Worm (Caenorhabditis elegans) whole organism, young adult: ENCODE data around the gene srh-299.

ENCODE experiments used
- B0019.2 ChIP-seq: fragments of 200-800 bp; sonication (Bioruptor generic); conservative IDR thresholded peaks from 2 replicates; pipeline ENCODE4 v1.3.6; 2022; ENCODE audit warnings: missing genetic modification reagents, missing genetic modification characterization, missing compliant biosample characterization
- B0035.1 ChIP-seq: sonication (generic microtip); optimal IDR thresholded peaks from 2 replicates; lab custom pipeline; 2016; ENCODE audit warnings: missing genetic modification characterization, mild to moderate bottlenecking, missing compliant biosample characterization, missing genotype, missing genetic modification reagents
- B0336.3 ChIP-seq: fragments of 200-800 bp; sonication (Bioruptor generic); IDR thresholded peaks from 2 replicates; pipeline ENCODE4 v1.3.6; 2022; ENCODE audit warnings: missing genetic modification characterization, missing compliant biosample characterization
- F49E8.2 ChIP-seq: sonication (generic microtip); optimal IDR thresholded peaks from 3 replicates; lab custom pipeline; 2017; ENCODE audit warnings: missing genetic modification characterization, mild to moderate bottlenecking, missing compliant biosample characterization, antibody characterized with exemption, moderate library complexity; ENCODE audit not compliant: insufficient read depth
- K11D2.4 ChIP-seq: fragments of 200-800 bp; sonication (Bioruptor generic); IDR thresholded peaks from 2 replicates; pipeline ENCODE4 v1.3.6; 2022; ENCODE audit warnings: missing genetic modification reagents, missing genetic modification characterization, missing compliant biosample characterization
- T07F8.4 ChIP-seq: sonication (generic microtip); optimal IDR thresholded peaks from 2 replicates; lab custom pipeline; 2016; ENCODE audit warnings: mild to moderate bottlenecking, missing genetic modification characterization, moderate library complexity, missing compliant biosample characterization
- Y67H2A.10 ChIP-seq: fragments of 200-800 bp; sonication (Bioruptor generic); conservative IDR thresholded peaks from 2 replicates; pipeline ENCODE4 v1.3.6; 2022; ENCODE audit warnings: missing genetic modification reagents, missing genetic modification characterization, missing compliant biosample characterization
- Y95B8A.8 ChIP-seq: fragments of 200-800 bp; sonication (Bioruptor generic); IDR thresholded peaks from 2 replicates; pipeline ENCODE4 v1.3.6; 2022; ENCODE audit warnings: missing genetic modification reagents, missing genetic modification characterization, missing compliant biosample characterization
- aptf-2 ChIP-seq: fragments of 200-800 bp; sonication (Bioruptor generic); conservative IDR thresholded peaks from 2 replicates; pipeline ENCODE4 v1.3.6; 2022; ENCODE audit warnings: missing genetic modification reagents, missing genetic modification characterization, missing compliant biosample characterization
- atf-7 ChIP-seq: sonication (generic microtip); optimal IDR thresholded peaks from 2 replicates; lab custom pipeline; 2017; ENCODE audit warnings: mild to moderate bottlenecking, missing genetic modification characterization, missing compliant biosample characterization
- attf-6 ChIP-seq: fragments of 200-800 bp; sonication (Bioruptor generic); IDR thresholded peaks from 2 replicates; pipeline ENCODE4 v1.3.6; 2022; ENCODE audit warnings: missing genetic modification reagents, missing genetic modification characterization, missing compliant biosample characterization
- bed-2 ChIP-seq: fragments of 200-800 bp; sonication (Bioruptor generic); IDR thresholded peaks from 2 replicates; pipeline ENCODE4 v1.3.6; 2022; ENCODE audit warnings: missing genetic modification reagents, missing genetic modification characterization, missing compliant biosample characterization
- cebp-1 ChIP-seq, 2 experiments: fragments of 200-800 bp in 1 of 2; sonication (Bioruptor generic) in 1 of 2; sonication (generic microtip) in 1 of 2; IDR thresholded peaks in 1 of 2; optimal IDR thresholded peaks in 1 of 2; 2 replicates each; pipeline versions ENCODE4 v1.3.6 to Lab custom; 2017 to 2022; ENCODE audit warnings: missing compliant biosample characterization in 2 of 2, missing genetic modification characterization in 2 of 2, mild to moderate bottlenecking in 1 of 2, missing genetic modification reagents in 1 of 2, moderate library complexity in 1 of 2
- chd-7 ChIP-seq: sonication (generic microtip); optimal IDR thresholded peaks from 2 replicates; lab custom pipeline; 2016; ENCODE audit warnings: mild to moderate bottlenecking, missing genetic modification characterization, moderate library complexity, missing compliant biosample characterization
- die-1 ChIP-seq: sonication (generic microtip); optimal IDR thresholded peaks from 2 replicates; lab custom pipeline; 2016; ENCODE audit warnings: missing genotype, mild to moderate bottlenecking, missing genetic modification characterization, missing compliant biosample characterization
- dox-1 ChIP-seq: fragments of 200-800 bp; sonication (Bioruptor generic); IDR thresholded peaks from 2 replicates; pipeline ENCODE4 v1.3.6; 2022; ENCODE audit warnings: missing genetic modification reagents, missing genetic modification characterization, missing compliant biosample characterization
- egl-18 ChIP-seq: fragments of 200-800 bp; sonication (Bioruptor generic); IDR thresholded peaks from 2 replicates; pipeline ENCODE4 v1.3.6; 2022; ENCODE audit warnings: missing genetic modification reagents, missing genetic modification characterization, missing compliant biosample characterization
- egl-44 ChIP-seq: fragments of 200-800 bp; sonication (Bioruptor generic); IDR thresholded peaks from 2 replicates; pipeline ENCODE4 v1.3.6; 2022; ENCODE audit warnings: missing genetic modification reagents, missing genetic modification characterization, missing compliant biosample characterization
- ets-4 ChIP-seq: fragments of 200-800 bp; sonication (Bioruptor generic); optimal IDR thresholded peaks from 2 replicates; lab custom pipeline; 2018; ENCODE audit warnings: mild to moderate bottlenecking, missing genetic modification characterization, missing compliant biosample characterization
- fkh-3 ChIP-seq: sonication (generic microtip); optimal IDR thresholded peaks from 2 replicates; lab custom pipeline; 2016; ENCODE audit warnings: mild to moderate bottlenecking, missing genetic modification characterization, missing compliant biosample characterization
- him-1 ChIP-seq: sonication (generic microtip); optimal IDR thresholded peaks from 2 replicates; lab custom pipeline; 2016; ENCODE audit warnings: missing genotype, missing genetic modification reagents, missing genetic modification characterization, missing compliant biosample characterization
- hlh-12 ChIP-seq: sonication (generic microtip); optimal IDR thresholded peaks from 2 replicates; lab custom pipeline; 2016; ENCODE audit warnings: missing genetic modification characterization, missing compliant biosample characterization
- hmg-20 ChIP-seq: fragments of 200-800 bp; sonication (Bioruptor generic); IDR thresholded peaks from 2 replicates; pipeline ENCODE4 v1.3.6; 2022; ENCODE audit warnings: missing genetic modification reagents, missing genetic modification characterization, missing compliant biosample characterization
- lag-1 ChIP-seq: fragments of 200-800 bp; sonication (Bioruptor generic); IDR thresholded peaks from 2 replicates; pipeline ENCODE4 v1.3.6; 2022; ENCODE audit warnings: missing genetic modification reagents, missing genetic modification characterization, missing compliant biosample characterization
- let-526 ChIP-seq: fragments of 200-800 bp; sonication (Bioruptor generic); IDR thresholded peaks from 2 replicates; pipeline ENCODE4 v1.3.6; 2022; ENCODE audit warnings: missing genetic modification reagents, missing genetic modification characterization, missing compliant biosample characterization
- let-607 ChIP-seq, 2 experiments: fragments of 200-800 bp in 1 of 2; sonication (Bioruptor generic) in 1 of 2; sonication (generic microtip) in 1 of 2; optimal IDR thresholded peaks; 2 replicates each; lab custom pipeline; 2016 to 2018; ENCODE audit warnings: mild to moderate bottlenecking in 2 of 2, missing compliant biosample characterization in 2 of 2, missing genetic modification characterization in 2 of 2, moderate library complexity in 2 of 2, missing genotype in 1 of 2
- lin-40 ChIP-seq: sonication (generic microtip); optimal IDR thresholded peaks from 2 replicates; lab custom pipeline; 2016; ENCODE audit warnings: missing genetic modification characterization, mild to moderate bottlenecking, missing compliant biosample characterization, missing genotype, missing genetic modification reagents
- lir-1 ChIP-seq: fragments of 200-800 bp; sonication (Bioruptor generic); conservative IDR thresholded peaks from 2 replicates; pipeline ENCODE4 v1.3.6; 2022; ENCODE audit warnings: missing genetic modification reagents, missing genetic modification characterization, missing compliant biosample characterization
- madf-3 ChIP-seq: fragments of 200-800 bp; sonication (Bioruptor generic); IDR thresholded peaks from 2 replicates; pipeline ENCODE4 v1.3.6; 2022; ENCODE audit warnings: missing genetic modification reagents, missing genetic modification characterization, missing compliant biosample characterization
- mcd-1 ChIP-seq: fragments of 200-800 bp; sonication (Bioruptor generic); IDR thresholded peaks from 2 replicates; pipeline ENCODE4 v1.3.6; 2022; ENCODE audit warnings: missing genetic modification reagents, missing genetic modification characterization, missing compliant biosample characterization
- mel-28 ChIP-seq: sonication (generic microtip); optimal IDR thresholded peaks from 2 replicates; lab custom pipeline; 2016; ENCODE audit warnings: borderline replicate concordance, mild to moderate bottlenecking, missing genetic modification characterization, missing compliant biosample characterization
- nfya-2 ChIP-seq: fragments of 200-800 bp; sonication (Bioruptor generic); IDR thresholded peaks from 2 replicates; pipeline ENCODE4 v1.3.6; 2022; ENCODE audit warnings: missing genetic modification reagents, missing genetic modification characterization, missing compliant biosample characterization
- nfyb-1 ChIP-seq: fragments of 200-800 bp; sonication (Bioruptor generic); IDR thresholded peaks from 2 replicates; pipeline ENCODE4 v1.3.6; 2022; ENCODE audit warnings: missing genetic modification reagents, missing genetic modification characterization, missing compliant biosample characterization
- nhr-27 ChIP-seq: fragments of 200-800 bp; sonication (Bioruptor generic); optimal IDR thresholded peaks from 2 replicates; lab custom pipeline; 2018; ENCODE audit warnings: mild to moderate bottlenecking, missing genetic modification characterization, moderate library complexity, missing compliant biosample characterization
- nhr-80 ChIP-seq: sonication (generic microtip); optimal IDR thresholded peaks from 2 replicates; lab custom pipeline; 2016; ENCODE audit warnings: missing genetic modification characterization, missing compliant biosample characterization
- pbrm-1 ChIP-seq: fragments of 200-800 bp; sonication (Bioruptor generic); IDR thresholded peaks from 2 replicates; pipeline ENCODE4 v1.3.6; 2022; ENCODE audit warnings: missing genetic modification reagents, missing genetic modification characterization, missing compliant biosample characterization
- rec-8 ChIP-seq, 2 experiments: sonication (generic microtip); optimal IDR thresholded peaks; 2 replicates each; lab custom pipeline; 2016; ENCODE audit warnings: mild to moderate bottlenecking in 2 of 2, missing genetic modification characterization in 2 of 2, missing genetic modification reagents in 2 of 2, missing genotype in 2 of 2, missing biosample characterization in 1 of 2, missing compliant biosample characterization in 1 of 2, moderate library complexity in 1 of 2
- repo-1 ChIP-seq: sonication (generic microtip); optimal IDR thresholded peaks from 2 replicates; lab custom pipeline; 2017; ENCODE audit warnings: mild to moderate bottlenecking, missing genetic modification characterization, missing compliant biosample characterization
- sdz-38 ChIP-seq: sonication (generic microtip); optimal IDR thresholded peaks from 2 replicates; lab custom pipeline; 2016; ENCODE audit warnings: missing genotype, missing genetic modification characterization, missing compliant biosample characterization
- sea-2 ChIP-seq: fragments of 200-800 bp; sonication (Bioruptor generic); IDR thresholded peaks from 2 replicates; pipeline ENCODE4 v1.3.6; 2022; ENCODE audit warnings: missing genetic modification characterization, missing compliant biosample characterization
- snpc-1.1 ChIP-seq: sonication (generic microtip); optimal IDR thresholded peaks from 2 replicates; lab custom pipeline; 2017; ENCODE audit warnings: missing genetic modification characterization, mild to moderate bottlenecking, missing compliant biosample characterization, antibody characterized with exemption, moderate library complexity, missing genotype, missing genetic modification reagents; ENCODE audit not compliant: insufficient read depth
- somi-1 ChIP-seq: fragments of 200-800 bp; sonication (Bioruptor generic); optimal IDR thresholded peaks from 2 replicates; lab custom pipeline; 2018; ENCODE audit warnings: mild to moderate bottlenecking, missing genetic modification characterization, missing compliant biosample characterization
- tbp1 ChIP-seq: fragments of 200-800 bp; sonication (Bioruptor generic); optimal IDR thresholded peaks from 2 replicates; lab custom pipeline; 2018; ENCODE audit warnings: mild to moderate bottlenecking, missing genetic modification characterization, missing compliant biosample characterization
- zfh-2 ChIP-seq: fragments of 200-800 bp; sonication (Bioruptor generic); conservative IDR thresholded peaks from 2 replicates; pipeline ENCODE4 v1.3.6; 2022; ENCODE audit warnings: missing genetic modification reagents, missing genetic modification characterization, missing compliant biosample characterization
- ztf-26 ChIP-seq: sonication (generic microtip); optimal IDR thresholded peaks from 2 replicates; lab custom pipeline; 2017; ENCODE audit warnings: missing genetic modification characterization, missing compliant biosample characterization
- ztf-28 ChIP-seq: fragments of 200-800 bp; sonication (Bioruptor generic); IDR thresholded peaks from 2 replicates; pipeline ENCODE4 v1.3.6; 2022; ENCODE audit warnings: missing genetic modification reagents, missing genetic modification characterization, missing compliant biosample characterization

Gene srh-299

DNA sequence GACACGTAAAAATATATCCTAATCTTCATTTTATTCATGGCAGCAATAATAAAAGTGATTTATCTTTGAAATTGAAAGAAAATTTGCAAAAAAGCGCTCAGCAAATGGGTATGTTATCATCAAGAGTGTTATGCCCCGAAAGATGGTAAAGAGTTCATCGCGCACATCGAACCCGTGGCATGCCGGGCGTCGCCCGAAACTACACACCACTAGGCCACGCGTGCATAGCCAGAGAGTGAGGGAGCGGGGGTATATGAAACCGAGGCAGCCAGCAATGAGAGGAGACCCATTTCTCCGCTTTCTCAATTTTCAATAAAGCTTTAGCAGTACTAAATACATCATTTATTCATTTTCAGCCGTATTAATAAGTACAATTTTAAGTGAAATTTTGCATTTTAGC is 10.6 kb downstream of the srh-299 start (continued):
- peak; percentile 85 for TF ChIP-seq attf-6 (GFP tag; lab: Robert Waterston, UW)
- TF ChIP-seq sdz-38 (tag; lab: Kevin White, UChicago) = no peak
- peak; percentile 91 for TF ChIP-seq nhr-27 (tag; lab: Kevin White, UChicago)
- TF ChIP-seq mel-28 (tag; lab: Kevin White, UChicago) = peak; percentile 80
- TF ChIP-seq sea-2 = peak; percentile 91
- TF ChIP-seq him-1 (tag; lab: Kevin White, UChicago) = peak; percentile 96
- TF ChIP-seq ztf-26 (tag; lab: Kevin White, UChicago) = peak; percentile 93
- 0 out of 2 replicates have a peak, but pooled peaks have one; percentile 36 for TF ChIP-seq B0019.2 (GFP tag; lab: Robert Waterston, UW)
- TF ChIP-seq nfya-2 = 0 out of 2 replicates have a peak, but pooled peaks have one; percentile 49
- TF ChIP-seq lag-1 (GFP tag; lab: Robert Waterston, UW) = 0 out of 2 replicates have a peak, but pooled peaks have one; percentile 63
- TF ChIP-seq nfyb-1 (GFP tag; lab: Robert Waterston, UW) = peak; percentile 94
- TF ChIP-seq zfh-2 (GFP tag; lab: Robert Waterston, UW) = no peak; the same call in 1 of the 2 replicates
- peak; percentile 87 for TF ChIP-seq somi-1 (GFP tag; lab: Kevin White, UChicago)
- peak; percentile 94 to 98 for TF ChIP-seq rec-8 (tag; optimal IDR thresholded peaks at IDR 0.05; lab: Kevin White, UChicago)
- peak; percentile 87; the same call in 1 of the 2 replicates for TF ChIP-seq B0336.3 (GFP tag; lab: Robert Waterston, UW)
- peak; percentile 86; the same call in 1 of the 2 replicates for TF ChIP-seq ztf-28
- peak; percentile 88 for TF ChIP-seq T07F8.4 (tag; lab: Kevin White, UChicago)
- TF ChIP-seq F49E8.2 (tag; lab: Kevin White, UChicago) = peak; percentile 51
- peak; percentile 84 for TF ChIP-seq K11D2.4
- TF ChIP-seq pbrm-1 (GFP tag; lab: Robert Waterston, UW) = peak; percentile 91
- TF ChIP-seq repo-1 (tag; lab: Kevin White, UChicago) = peak; percentile 93
- TF ChIP-seq snpc-1.1 (tag; lab: Kevin White, UChicago) = peak; percentile 83
- peak; percentile 82 for TF ChIP-seq B0035.1
- peak; percentile 88 for TF ChIP-seq madf-3 (GFP tag; lab: Robert Waterston, UW)
- peak; percentile 85; the same call in 1 of the 2 replicates for TF ChIP-seq bed-2 (GFP tag; lab: Robert Waterston, UW)
- TF ChIP-seq egl-44 = peak; percentile 96
- peak; percentile 83; the same call in 1 of the 2 replicates for TF ChIP-seq egl-18 (GFP tag; lab: Robert Waterston, UW)
- TF ChIP-seq Y67H2A.10 = no peak
- peak; percentile 68; the same call in 1 of the 2 replicates for TF ChIP-seq cebp-1 (GFP tag; IDR thresholded peaks at IDR 0.05; lab: Robert Waterston, UW)
- peak; percentile 90 for TF ChIP-seq cebp-1 (tag; optimal IDR thresholded peaks at IDR 0.05; lab: Kevin White, UChicago)
- TF ChIP-seq fkh-3 (tag; lab: Kevin White, UChicago) = peak; percentile 98
- TF ChIP-seq Y95B8A.8 (GFP tag; lab: Robert Waterston, UW) = 0 out of 2 replicates have a peak, but pooled peaks have one; percentile 60
- peak; percentile 98 for TF ChIP-seq die-1 (tag; lab: Kevin White, UChicago)
- peak; percentile 78 for TF ChIP-seq lir-1 (GFP tag; lab: Robert Waterston, UW)
- peak; percentile 95 for TF ChIP-seq chd-7 (tag; lab: Kevin White, UChicago)
- TF ChIP-seq atf-7 (tag; lab: Kevin White, UChicago) = peak; percentile 88
- peak; percentile 96 for TF ChIP-seq dox-1 (GFP tag; lab: Robert Waterston, UW)
- TF ChIP-seq aptf-2 = 0 out of 2 replicates have a peak, but pooled peaks have one; percentile 49
- TF ChIP-seq let-607 (tag; optimal IDR thresholded peaks at IDR 0.05; lab: Kevin White, UChicago) = peak; percentile 71 to 75
- TF ChIP-seq ets-4 (GFP tag; lab: Kevin White, UChicago) = peak; percentile 90
- TF ChIP-seq nhr-80 (tag; lab: Kevin White, UChicago) = peak; percentile 65
- peak; percentile 81 for TF ChIP-seq hmg-20 (GFP tag; lab: Robert Waterston, UW)
- peak; percentile 100 for TF ChIP-seq tbp1 (GFP tag; lab: Kevin White, UChicago)
- peak; percentile 89 for TF ChIP-seq let-526 (GFP tag; lab: Robert Waterston, UW)
- peak; percentile 92 for TF ChIP-seq hlh-12 (tag; lab: Kevin White, UChicago)
- TF ChIP-seq lin-40 = no peak
- peak; percentile 84 for TF ChIP-seq mcd-1 (GFP tag; lab: Robert Waterston, UW)
